Worm (Caenorhabditis elegans) whole organism, young adult: ENCODE data around the gene F08G5.3.

Experiments used
- B0035.1 ChIP-seq: sonication (generic microtip); optimal IDR thresholded peaks from 2 replicates; lab custom pipeline; 2016; ENCODE audit warnings: missing genetic modification characterization, mild to moderate bottlenecking, missing compliant biosample characterization, missing genotype, missing genetic modification reagents
- F22D6.2 ChIP-seq: sonication (generic microtip); optimal IDR thresholded peaks from 2 replicates; lab custom pipeline; 2016; ENCODE audit warnings: mild to moderate bottlenecking, missing genetic modification characterization, missing compliant biosample characterization
- F33H1.4 ChIP-seq: fragments of 200-800 bp; sonication (Bioruptor generic); IDR thresholded peaks from 2 replicates; pipeline ENCODE4 v1.3.6; 2022; ENCODE audit warnings: missing genetic modification reagents, missing genetic modification characterization, missing compliant biosample characterization
- F39B2.1 ChIP-seq: fragments of 200-800 bp; sonication (Bioruptor generic); IDR thresholded peaks from 2 replicates; pipeline ENCODE4 v1.3.6; 2022; ENCODE audit warnings: missing genetic modification reagents, missing genetic modification characterization, missing compliant biosample characterization
- F55B11.4 ChIP-seq: sonication (generic microtip); optimal IDR thresholded peaks from 2 replicates; lab custom pipeline; 2016; ENCODE audit warnings: missing compliant biosample characterization, missing genetic modification characterization, borderline replicate concordance; ENCODE audit not compliant: insufficient read depth
- K11D2.4 ChIP-seq: fragments of 200-800 bp; sonication (Bioruptor generic); IDR thresholded peaks from 2 replicates; pipeline ENCODE4 v1.3.6; 2022; ENCODE audit warnings: missing genetic modification reagents, missing genetic modification characterization, missing compliant biosample characterization
- K12H6.12 ChIP-seq: fragments of 200-800 bp; sonication (Bioruptor generic); optimal IDR thresholded peaks from 2 replicates; lab custom pipeline; 2018; ENCODE audit warnings: mild to moderate bottlenecking, missing genetic modification characterization, missing compliant biosample characterization
- T26A5.8 ChIP-seq: sonication (generic microtip); optimal IDR thresholded peaks from 2 replicates; lab custom pipeline; 2016; ENCODE audit warnings: missing genetic modification characterization, missing compliant biosample characterization
- Y53G8AR.9 ChIP-seq: fragments of 200-800 bp; sonication (Bioruptor generic); conservative IDR thresholded peaks from 2 replicates; pipeline ENCODE4 v1.3.6; 2022; ENCODE audit warnings: missing genetic modification reagents, missing genetic modification characterization, missing compliant biosample characterization
- Y56A3A.18 ChIP-seq: fragments of 200-800 bp; sonication (Bioruptor generic); IDR thresholded peaks from 2 replicates; pipeline ENCODE4 v1.3.6; 2022; ENCODE audit warnings: missing genetic modification reagents, missing genetic modification characterization, missing compliant biosample characterization
- Y79H2A.3 ChIP-seq: fragments of 200-800 bp; sonication (Bioruptor generic); conservative IDR thresholded peaks from 2 replicates; pipeline ENCODE4 v1.3.6; 2022; ENCODE audit warnings: missing genetic modification reagents, missing genetic modification characterization, missing compliant biosample characterization
- atf-7 ChIP-seq: sonication (generic microtip); optimal IDR thresholded peaks from 2 replicates; lab custom pipeline; 2017; ENCODE audit warnings: mild to moderate bottlenecking, missing genetic modification characterization, missing compliant biosample characterization
- bed-2 ChIP-seq: fragments of 200-800 bp; sonication (Bioruptor generic); IDR thresholded peaks from 2 replicates; pipeline ENCODE4 v1.3.6; 2022; ENCODE audit warnings: missing genetic modification reagents, missing genetic modification characterization, missing compliant biosample characterization
- cebp-2 ChIP-seq: fragments of 200-800 bp; sonication (Bioruptor generic); IDR thresholded peaks from 2 replicates; pipeline ENCODE4 v1.3.6; 2022; ENCODE audit warnings: missing genetic modification characterization, missing compliant biosample characterization
- dox-1 ChIP-seq: fragments of 200-800 bp; sonication (Bioruptor generic); IDR thresholded peaks from 2 replicates; pipeline ENCODE4 v1.3.6; 2022; ENCODE audit warnings: missing genetic modification reagents, missing genetic modification characterization, missing compliant biosample characterization
- dpl-1 ChIP-seq: fragments of 150-350 bp; optimal IDR thresholded peaks from 2 replicates; lab custom pipeline; 2014; ENCODE audit warnings: missing biosample characterization, missing genetic modification reagents, missing genetic modification characterization
- efl-1 ChIP-seq: fragments of 150-350 bp; optimal IDR thresholded peaks from 2 replicates; lab custom pipeline; 2014; ENCODE audit warnings: missing biosample characterization, missing genetic modification reagents, missing genetic modification characterization
- egl-18 ChIP-seq: fragments of 200-800 bp; sonication (Bioruptor generic); IDR thresholded peaks from 2 replicates; pipeline ENCODE4 v1.3.6; 2022; ENCODE audit warnings: missing genetic modification reagents, missing genetic modification characterization, missing compliant biosample characterization
- egl-44 ChIP-seq: fragments of 200-800 bp; sonication (Bioruptor generic); IDR thresholded peaks from 2 replicates; pipeline ENCODE4 v1.3.6; 2022; ENCODE audit warnings: missing genetic modification reagents, missing genetic modification characterization, missing compliant biosample characterization
- ekl-4 ChIP-seq: fragments of 200-800 bp; sonication (Bioruptor generic); IDR thresholded peaks from 2 replicates; pipeline ENCODE4 v1.3.6; 2022; ENCODE audit warnings: missing genetic modification reagents, missing genetic modification characterization, missing compliant biosample characterization
- fkh-3 ChIP-seq: sonication (generic microtip); optimal IDR thresholded peaks from 2 replicates; lab custom pipeline; 2016; ENCODE audit warnings: mild to moderate bottlenecking, missing genetic modification characterization, missing compliant biosample characterization
- gei-17 ChIP-seq: fragments of 200-800 bp; sonication (Bioruptor generic); optimal IDR thresholded peaks from 2 replicates; lab custom pipeline; 2018; ENCODE audit warnings: mild to moderate bottlenecking, missing genetic modification characterization, missing compliant biosample characterization
- him-1 ChIP-seq: sonication (generic microtip); optimal IDR thresholded peaks from 2 replicates; lab custom pipeline; 2016; ENCODE audit warnings: missing genotype, missing genetic modification reagents, missing genetic modification characterization, missing compliant biosample characterization
- hlh-26 ChIP-seq: fragments of 200-800 bp; sonication (Bioruptor generic); conservative IDR thresholded peaks from 2 replicates; pipeline ENCODE4 v1.3.6; 2022; ENCODE audit warnings: missing genetic modification reagents, missing genetic modification characterization, missing compliant biosample characterization
- hmg-20 ChIP-seq: fragments of 200-800 bp; sonication (Bioruptor generic); IDR thresholded peaks from 2 replicates; pipeline ENCODE4 v1.3.6; 2022; ENCODE audit warnings: missing genetic modification reagents, missing genetic modification characterization, missing compliant biosample characterization
- let-607 ChIP-seq, 2 experiments: fragments of 200-800 bp in 1 of 2; sonication (Bioruptor generic) in 1 of 2; sonication (generic microtip) in 1 of 2; optimal IDR thresholded peaks; 2 replicates each; lab custom pipeline; 2016 to 2018; ENCODE audit warnings: mild to moderate bottlenecking in 2 of 2, missing compliant biosample characterization in 2 of 2, missing genetic modification characterization in 2 of 2, moderate library complexity in 2 of 2, missing genotype in 1 of 2
- lin-26 ChIP-seq: fragments of 200-800 bp; sonication (Bioruptor generic); IDR thresholded peaks from 2 replicates; pipeline ENCODE4 v1.3.6; 2022; ENCODE audit warnings: missing genetic modification reagents, missing genetic modification characterization, missing compliant biosample characterization
- lin-54 ChIP-seq: fragments of 200-800 bp; sonication (Bioruptor generic); optimal IDR thresholded peaks from 2 replicates; lab custom pipeline; 2018; ENCODE audit warnings: mild to moderate bottlenecking, missing genetic modification characterization, missing compliant biosample characterization
- lsl-1 ChIP-seq: fragments of 200-800 bp; sonication (Bioruptor generic); optimal IDR thresholded peaks from 2 replicates; lab custom pipeline; 2018; ENCODE audit warnings: mild to moderate bottlenecking, missing genetic modification characterization, moderate library complexity, missing compliant biosample characterization
- madf-3 ChIP-seq: fragments of 200-800 bp; sonication (Bioruptor generic); IDR thresholded peaks from 2 replicates; pipeline ENCODE4 v1.3.6; 2022; ENCODE audit warnings: missing genetic modification reagents, missing genetic modification characterization, missing compliant biosample characterization
- madf-6 ChIP-seq: fragments of 200-800 bp; sonication (Bioruptor generic); IDR thresholded peaks from 2 replicates; pipeline ENCODE4 v1.3.6; 2022; ENCODE audit warnings: missing genetic modification reagents, missing genetic modification characterization, missing compliant biosample characterization
- madf-8 ChIP-seq: fragments of 200-800 bp; sonication (Bioruptor generic); conservative IDR thresholded peaks from 2 replicates; pipeline ENCODE4 v1.3.6; 2022; ENCODE audit warnings: missing genetic modification reagents, missing genetic modification characterization, missing compliant biosample characterization
- mel-28 ChIP-seq: sonication (generic microtip); optimal IDR thresholded peaks from 2 replicates; lab custom pipeline; 2016; ENCODE audit warnings: borderline replicate concordance, mild to moderate bottlenecking, missing genetic modification characterization, missing compliant biosample characterization
- mes-4 ChIP-seq: sonication (generic microtip); optimal IDR thresholded peaks from 2 replicates; lab custom pipeline; 2016; ENCODE audit warnings: missing genotype, missing genetic modification characterization, missing compliant biosample characterization
- nhr-179 ChIP-seq: sonication (generic microtip); optimal IDR thresholded peaks from 2 replicates; lab custom pipeline; 2016; ENCODE audit warnings: mild to moderate bottlenecking, missing genetic modification characterization, missing compliant biosample characterization
- rec-8 ChIP-seq, 2 experiments: sonication (generic microtip); optimal IDR thresholded peaks; 2 replicates each; lab custom pipeline; 2016; ENCODE audit warnings: mild to moderate bottlenecking in 2 of 2, missing genetic modification characterization in 2 of 2, missing genetic modification reagents in 2 of 2, missing genotype in 2 of 2, missing biosample characterization in 1 of 2, missing compliant biosample characterization in 1 of 2, moderate library complexity in 1 of 2
- repo-1 ChIP-seq: sonication (generic microtip); optimal IDR thresholded peaks from 2 replicates; lab custom pipeline; 2017; ENCODE audit warnings: mild to moderate bottlenecking, missing genetic modification characterization, missing compliant biosample characterization
- snpc-1.1 ChIP-seq: sonication (generic microtip); optimal IDR thresholded peaks from 2 replicates; lab custom pipeline; 2017; ENCODE audit warnings: missing genetic modification characterization, mild to moderate bottlenecking, missing compliant biosample characterization, antibody characterized with exemption, moderate library complexity, missing genotype, missing genetic modification reagents; ENCODE audit not compliant: insufficient read depth
- snpc-4 ChIP-seq, 5 experiments: fragments of 150-350 bp in 1 of 5; sonication (generic microtip) in 4 of 5; optimal IDR thresholded peaks; 2 replicates each; lab custom pipeline; 2014 to 2018; ENCODE audit warnings: missing genetic modification characterization in 5 of 5, missing biosample characterization in 3 of 5, antibody characterized with exemption in 2 of 5, mild to moderate bottlenecking in 2 of 5, missing compliant biosample characterization in 2 of 5, missing genotype in 2 of 5, moderate library complexity in 2 of 5, missing genetic modification reagents in 1 of 5
- somi-1 ChIP-seq: fragments of 200-800 bp; sonication (Bioruptor generic); optimal IDR thresholded peaks from 2 replicates; lab custom pipeline; 2018; ENCODE audit warnings: mild to moderate bottlenecking, missing genetic modification characterization, missing compliant biosample characterization
- sptf-2 ChIP-seq: fragments of 200-800 bp; sonication (Bioruptor generic); optimal IDR thresholded peaks from 2 replicates; lab custom pipeline; 2018; ENCODE audit warnings: mild to moderate bottlenecking, missing genetic modification characterization, missing compliant biosample characterization
- tbp1 ChIP-seq: fragments of 200-800 bp; sonication (Bioruptor generic); optimal IDR thresholded peaks from 2 replicates; lab custom pipeline; 2018; ENCODE audit warnings: mild to moderate bottlenecking, missing genetic modification characterization, missing compliant biosample characterization
- tbx-9 ChIP-seq: sonication (generic microtip); optimal IDR thresholded peaks from 2 replicates; lab custom pipeline; 2016; ENCODE audit warnings: borderline replicate concordance, missing genetic modification characterization, inconsistent platforms, missing compliant biosample characterization
- zim-3 ChIP-seq: sonication (generic microtip); optimal IDR thresholded peaks from 2 replicates; lab custom pipeline; 2017; ENCODE audit warnings: mild to moderate bottlenecking, missing genetic modification characterization, moderate library complexity, missing compliant biosample characterization
- ztf-22 ChIP-seq: fragments of 200-800 bp; sonication (Bioruptor generic); optimal IDR thresholded peaks from 2 replicates; lab custom pipeline; 2018; ENCODE audit warnings: mild to moderate bottlenecking, missing genetic modification characterization, moderate library complexity, missing compliant biosample characterization
- ztf-26 ChIP-seq: sonication (generic microtip); optimal IDR thresholded peaks from 2 replicates; lab custom pipeline; 2017; ENCODE audit warnings: missing genetic modification characterization, missing compliant biosample characterization
- ztf-3 ChIP-seq: fragments of 200-800 bp; sonication (Bioruptor generic); optimal IDR thresholded peaks from 2 replicates; lab custom pipeline; 2018; ENCODE audit warnings: mild to moderate bottlenecking, missing genetic modification characterization, missing compliant biosample characterization
- ztf-6 ChIP-seq: fragments of 200-800 bp; sonication (Bioruptor generic); IDR thresholded peaks from 2 replicates; pipeline ENCODE4 v1.3.6; 2022; ENCODE audit warnings: missing genetic modification reagents, missing genetic modification characterization, missing compliant biosample characterization

Gene F08G5.3

DNA sequence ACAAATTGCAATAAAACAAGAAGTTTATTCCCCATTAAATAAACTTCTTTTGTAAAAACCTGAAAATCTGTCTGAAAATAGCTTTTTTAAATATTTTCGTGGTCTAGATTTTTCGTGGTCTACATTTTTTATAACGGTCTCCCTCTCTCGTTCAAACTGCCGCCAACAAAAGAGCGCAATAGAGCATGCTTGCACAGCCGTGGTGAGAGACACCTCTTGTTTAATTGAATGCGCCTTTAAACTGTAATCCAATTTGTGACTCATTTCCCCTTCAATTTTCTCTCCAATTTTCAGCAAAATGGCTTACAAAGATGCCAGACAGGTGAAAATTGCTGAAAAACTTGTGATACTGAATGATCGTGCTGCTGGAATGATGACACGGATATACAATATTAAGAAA, 13.2 kb downstream of the F08G5.3 start, which contains the start of gene gex-3 (continued):
- no peak for TF ChIP-seq somi-1
- TF ChIP-seq B0035.1 (tag; lab: Kevin White, UChicago): no peak
- TF ChIP-seq lin-26 (GFP tag; lab: Robert Waterston, UW): 0 out of 2 replicates have a peak, but pooled peaks have one; percentile 8
- no peak for TF ChIP-seq bed-2 (GFP tag; lab: Robert Waterston, UW)
- peak; percentile 34 for TF ChIP-seq snpc-4 (GFP tag; optimal IDR thresholded peaks at IDR 0.05; lab: Kevin White, UChicago)
- peak in 3 of 4 experiments; percentile 62 to 73 (median 64) for TF ChIP-seq snpc-4 (tag; optimal IDR thresholded peaks at IDR 0.05; lab: Kevin White, UChicago)
- no peak for TF ChIP-seq Y53G8AR.9 (GFP tag; lab: Robert Waterston, UW)
- no peak for TF ChIP-seq Y79H2A.3
- no peak for TF ChIP-seq hlh-26 (GFP tag; lab: Robert Waterston, UW)
- TF ChIP-seq tbx-9 (tag; lab: Kevin White, UChicago): no peak
- TF ChIP-seq ztf-26 (tag; lab: Kevin White, UChicago): no peak
- TF ChIP-seq F33H1.4 (GFP tag; lab: Robert Waterston, UW): peak; percentile 91
- no peak for TF ChIP-seq hmg-20 (GFP tag; lab: Robert Waterston, UW)
- TF ChIP-seq T26A5.8 (tag; lab: Kevin White, UChicago): no peak
- no peak for TF ChIP-seq snpc-1.1 (tag; lab: Kevin White, UChicago)
- TF ChIP-seq zim-3 (tag; lab: Kevin White, UChicago): no peak
- no peak for TF ChIP-seq cebp-2 (GFP tag; lab: Robert Waterston, UW)
- TF ChIP-seq ekl-4: peak; percentile 71; the same call in 1 of the 2 replicates
- TF ChIP-seq nhr-179 (tag; lab: Kevin White, UChicago): no peak
- no peak for TF ChIP-seq ztf-22 (GFP tag; lab: Kevin White, UChicago)
- TF ChIP-seq him-1: no peak
- no peak for TF ChIP-seq K11D2.4 (GFP tag; lab: Robert Waterston, UW)
- TF ChIP-seq K12H6.12: peak; percentile 28
- TF ChIP-seq efl-1 (GFP tag; lab: Kevin White, UChicago): peak; percentile 95
- TF ChIP-seq dpl-1 (GFP tag; lab: Kevin White, UChicago): peak; percentile 94
- TF ChIP-seq egl-44 (GFP tag; lab: Robert Waterston, UW): no peak
- TF ChIP-seq mel-28: no peak
- TF ChIP-seq F39B2.1 (GFP tag; lab: Robert Waterston, UW): no peak
- peak; percentile 92 for TF ChIP-seq madf-6
- TF ChIP-seq gei-17: no peak
- TF ChIP-seq repo-1 (tag; lab: Kevin White, UChicago): no peak
- TF ChIP-seq lin-54 (GFP tag; lab: Kevin White, UChicago): peak; percentile 98
- TF ChIP-seq let-607 (tag; optimal IDR thresholded peaks at IDR 0.05; lab: Kevin White, UChicago): no peak
- no peak for TF ChIP-seq ztf-3
- TF ChIP-seq F55B11.4: no peak
- peak; percentile 67; the same call in 1 of the 2 replicates for TF ChIP-seq madf-3 (GFP tag; lab: Robert Waterston, UW)
- peak; percentile 82 for TF ChIP-seq lsl-1
- no peak for TF ChIP-seq sptf-2
- TF ChIP-seq F22D6.2 (tag; lab: Kevin White, UChicago): no peak
- TF ChIP-seq dox-1: peak; percentile 87
- peak; percentile 66 for TF ChIP-seq tbp1 (GFP tag; lab: Kevin White, UChicago)
- TF ChIP-seq mes-4 (tag; lab: Kevin White, UChicago): no peak
- TF ChIP-seq ztf-6: no peak
- no peak for TF ChIP-seq atf-7
- TF ChIP-seq fkh-3 (tag; lab: Kevin White, UChicago): no peak
- no peak for TF ChIP-seq egl-18
- TF ChIP-seq rec-8 (tag; optimal IDR thresholded peaks at IDR 0.05; lab: Kevin White, UChicago): no peak
- peak; percentile 76 for TF ChIP-seq madf-8
- no peak for TF ChIP-seq Y56A3A.18 (GFP tag; lab: Robert Waterston, UW)
